Fruit fly (Drosophila melanogaster) whole organism, prepupa: ENCODE measurements around the gene Spt20.

Experiments used
- Blimp-1 ChIP-seq: fragments of 200-800 bp; sonication (Bioruptor generic); optimal IDR thresholded peaks from 3 replicates; lab custom pipeline; 2017; ENCODE audit warnings: missing biosample characterization, missing genetic modification characterization, mild to moderate bottlenecking, moderate library complexity, missing genetic modification reagents
- CG10669 ChIP-seq: fragments of 200-800 bp; sonication (Bioruptor generic); optimal IDR thresholded peaks from 3 replicates; lab custom pipeline; 2018; ENCODE audit warnings: missing biosample characterization, mild to moderate bottlenecking, missing genetic modification characterization, moderate library complexity
- CG11762 ChIP-seq: fragments of 200-800 bp; sonication (Bioruptor generic); optimal IDR thresholded peaks from 3 replicates; lab custom pipeline; 2016; ENCODE audit warnings: missing biosample characterization, missing genetic modification characterization; ENCODE audit not compliant: insufficient read depth
- CG11902 ChIP-seq: fragments of 200-800 bp; sonication (Bioruptor generic); optimal IDR thresholded peaks from 3 replicates; lab custom pipeline; 2016; ENCODE audit warnings: missing biosample characterization, missing genetic modification characterization
- CG15336 ChIP-seq: fragments of 200-800 bp; sonication (Bioruptor generic); IDR thresholded peaks from 2 replicates; pipeline ENCODE4 v1.3.6; 2022; ENCODE audit warnings: missing biosample characterization, missing genetic modification characterization
- CG1621 ChIP-seq: fragments of 200-800 bp; sonication (Bioruptor generic); optimal IDR thresholded peaks from 3 replicates; lab custom pipeline; 2018; ENCODE audit warnings: missing biosample characterization, mild to moderate bottlenecking, missing genetic modification characterization
- CG16779 ChIP-seq: fragments of 200-800 bp; sonication (Bioruptor generic); optimal IDR thresholded peaks from 3 replicates; lab custom pipeline; 2017; ENCODE audit warnings: missing biosample characterization, mild to moderate bottlenecking, missing genetic modification characterization
- CG3032 ChIP-seq: fragments of 200-800 bp; optimal IDR thresholded peaks from 2 replicates; lab custom pipeline; 2019; ENCODE audit warnings: missing biosample characterization, mild to moderate bottlenecking, missing genetic modification characterization, moderate library complexity
- CG31627 ChIP-seq: fragments of 200-800 bp; sonication (Bioruptor generic); optimal IDR thresholded peaks from 3 replicates; lab custom pipeline; 2016; ENCODE audit warnings: missing biosample characterization, missing genetic modification characterization
- CG32006 ChIP-seq: fragments of 200-800 bp; sonication (Bioruptor generic); optimal IDR thresholded peaks from 3 replicates; lab custom pipeline; 2017; ENCODE audit warnings: missing biosample characterization, mild to moderate bottlenecking, missing genetic modification characterization
- CG34406 ChIP-seq: fragments of 200-800 bp; sonication (Bioruptor generic); optimal IDR thresholded peaks from 3 replicates; lab custom pipeline; 2016; ENCODE audit warnings: missing biosample characterization, missing genetic modification characterization
- CG4318 ChIP-seq: fragments of 200-800 bp; sonication (Bioruptor generic); optimal IDR thresholded peaks from 3 replicates; lab custom pipeline; 2017; ENCODE audit warnings: missing biosample characterization, mild to moderate bottlenecking, missing genetic modification characterization
- CG6163 ChIP-seq: fragments of 200-800 bp; sonication (Bioruptor generic); IDR thresholded peaks from 3 replicates; pipeline ENCODE4 v1.3.6; 2022; ENCODE audit warnings: missing biosample characterization, missing genetic modification characterization
- CG6792 ChIP-seq: fragments of 200-800 bp; sonication (Bioruptor generic); optimal IDR thresholded peaks from 3 replicates; lab custom pipeline; 2016; ENCODE audit warnings: missing biosample characterization, missing genetic modification characterization
- CG6808 ChIP-seq: fragments of 200-800 bp; sonication (Bioruptor generic); optimal IDR thresholded peaks from 3 replicates; lab custom pipeline; 2017; ENCODE audit warnings: missing biosample characterization, missing genetic modification characterization, mild to moderate bottlenecking, moderate library complexity, missing genetic modification reagents
- CG8319 ChIP-seq: fragments of 200-800 bp; sonication (Bioruptor generic); optimal IDR thresholded peaks from 3 replicates; lab custom pipeline; 2016; ENCODE audit warnings: missing biosample characterization, missing genetic modification characterization
- CG8632 ChIP-seq: fragments of 200-800 bp; sonication (Bioruptor generic); optimal IDR thresholded peaks from 3 replicates; lab custom pipeline; 2016; ENCODE audit warnings: missing biosample characterization, missing genetic modification characterization
- Eip75B ChIP-seq: fragments of 200-800 bp; sonication (Bioruptor generic); optimal IDR thresholded peaks from 3 replicates; lab custom pipeline; 2016; ENCODE audit warnings: missing biosample characterization, missing genetic modification characterization
- Eip78C ChIP-seq: fragments of 200-800 bp; sonication (Bioruptor generic); peaks from one replicate; lab custom pipeline; 2016; ENCODE audit warnings: missing biosample characterization, missing genetic modification characterization
- Eip93F ChIP-seq: fragments of 200-800 bp; sonication (Bioruptor generic); optimal IDR thresholded peaks from 2 replicates; lab custom pipeline; 2016; ENCODE audit warnings: missing biosample characterization, mild to moderate bottlenecking, missing genetic modification characterization
- Ets96B ChIP-seq: fragments of 200-800 bp; optimal IDR thresholded peaks from 2 replicates; lab custom pipeline; 2019; ENCODE audit warnings: missing biosample characterization, mild to moderate bottlenecking, missing genetic modification characterization, moderate library complexity
- Gug ChIP-seq: fragments of 200-800 bp; sonication (Bioruptor generic); IDR thresholded peaks from 2 replicates; pipeline ENCODE4 v1.3.6; 2022; ENCODE audit warnings: missing biosample characterization, missing genetic modification characterization
- Hr38 ChIP-seq: sonication (Bioruptor generic); optimal IDR thresholded peaks from 2 replicates; lab custom pipeline; 2016; ENCODE audit warnings: missing biosample characterization, missing genetic modification characterization
- Hr39 ChIP-seq: fragments of 200-800 bp; sonication (Bioruptor generic); optimal IDR thresholded peaks from 2 replicates; lab custom pipeline; 2016; ENCODE audit warnings: missing biosample characterization, missing genetic modification characterization
- Hr4 ChIP-seq: fragments of 200-800 bp; sonication (Bioruptor generic); optimal IDR thresholded peaks from 3 replicates; lab custom pipeline; 2016; ENCODE audit warnings: missing biosample characterization, missing genetic modification characterization
- OdsH ChIP-seq: fragments of 200-800 bp; sonication (Bioruptor generic); optimal IDR thresholded peaks from 3 replicates; lab custom pipeline; 2016; ENCODE audit warnings: missing biosample characterization, missing genetic modification characterization
- Sox102F ChIP-seq: fragments of 200-800 bp; sonication (Bioruptor generic); optimal IDR thresholded peaks from 2 replicates; lab custom pipeline; 2016; ENCODE audit warnings: missing biosample characterization, mild to moderate bottlenecking, missing genetic modification characterization
- Sox14 ChIP-seq: fragments of 200-800 bp; sonication (Bioruptor generic); optimal IDR thresholded peaks from 3 replicates; lab custom pipeline; 2016; ENCODE audit warnings: missing biosample characterization, missing genetic modification characterization
- Sox15 ChIP-seq: fragments of 200-800 bp; sonication (Bioruptor generic); optimal IDR thresholded peaks from 3 replicates; lab custom pipeline; 2016; ENCODE audit warnings: missing biosample characterization, missing genetic modification characterization
- achi ChIP-seq: fragments of 200-800 bp; sonication (Bioruptor generic); optimal IDR thresholded peaks from 3 replicates; lab custom pipeline; 2016; ENCODE audit warnings: missing biosample characterization, missing genetic modification characterization
- acj6 ChIP-seq: fragments of 200-800 bp; sonication (Bioruptor generic); optimal IDR thresholded peaks from 3 replicates; lab custom pipeline; 2016; ENCODE audit warnings: missing biosample characterization, missing genetic modification characterization
- cyc ChIP-seq: fragments of 200-800 bp; sonication (Bioruptor generic); optimal IDR thresholded peaks from 3 replicates; lab custom pipeline; 2016; ENCODE audit warnings: missing biosample characterization, missing genetic modification characterization
- dac ChIP-seq: fragments of 200-800 bp; sonication (Bioruptor generic); optimal IDR thresholded peaks from 2 replicates; lab custom pipeline; 2017; ENCODE audit warnings: missing biosample characterization, mild to moderate bottlenecking, missing genetic modification characterization
- dsx ChIP-seq: fragments of 200-800 bp; optimal IDR thresholded peaks from 3 replicates; lab custom pipeline; 2019; ENCODE audit warnings: missing biosample characterization, mild to moderate bottlenecking, missing genetic modification characterization, moderate library complexity; ENCODE audit not compliant: poor library complexity, severe bottlenecking
- fd59A ChIP-seq: fragments of 200-800 bp; sonication (Bioruptor generic); optimal IDR thresholded peaks from 2 replicates; lab custom pipeline; 2017; ENCODE audit warnings: missing biosample characterization, mild to moderate bottlenecking, missing genetic modification characterization, missing genetic modification reagents
- fkh ChIP-seq: fragments of 200-800 bp; sonication (Bioruptor generic); optimal IDR thresholded peaks from 3 replicates; lab custom pipeline; 2017; ENCODE audit warnings: missing biosample characterization, mild to moderate bottlenecking, missing genetic modification characterization, moderate library complexity
- lz ChIP-seq: fragments of 200-800 bp; sonication (Bioruptor generic); optimal IDR thresholded peaks from 3 replicates; lab custom pipeline; 2016; ENCODE audit warnings: missing biosample characterization, missing genetic modification characterization
- net ChIP-seq: fragments of 200-800 bp; sonication (Bioruptor generic); optimal IDR thresholded peaks from 3 replicates; lab custom pipeline; 2016; ENCODE audit warnings: missing biosample characterization, missing genetic modification characterization
- salr ChIP-seq, 2 experiments: fragments of 200-800 bp; sonication (Bioruptor generic); optimal IDR thresholded peaks; 3 replicates each; lab custom pipeline; 2016 to 2018; ENCODE audit warnings: missing biosample characterization in 2 of 2, missing genetic modification characterization in 2 of 2, mild to moderate bottlenecking in 1 of 2
- ss ChIP-seq, 2 experiments: fragments of 200-800 bp; sonication (Bioruptor generic); optimal IDR thresholded peaks; 2 replicates in 1 of 2; 3 replicates in 1 of 2; lab custom pipeline; 2017 to 2018; ENCODE audit warnings: mild to moderate bottlenecking in 2 of 2, missing biosample characterization in 2 of 2, missing genetic modification characterization in 2 of 2, moderate library complexity in 1 of 2
- svp ChIP-seq: fragments of 200-800 bp; sonication (Bioruptor generic); peaks from one replicate; lab custom pipeline; 2016; ENCODE audit warnings: missing biosample characterization, missing genetic modification characterization
- vri ChIP-seq: fragments of 200-800 bp; sonication (Bioruptor generic); optimal IDR thresholded peaks from 3 replicates; lab custom pipeline; 2016; ENCODE audit warnings: missing biosample characterization, mild to moderate bottlenecking, missing genetic modification characterization

Gene Spt20

DNA sequence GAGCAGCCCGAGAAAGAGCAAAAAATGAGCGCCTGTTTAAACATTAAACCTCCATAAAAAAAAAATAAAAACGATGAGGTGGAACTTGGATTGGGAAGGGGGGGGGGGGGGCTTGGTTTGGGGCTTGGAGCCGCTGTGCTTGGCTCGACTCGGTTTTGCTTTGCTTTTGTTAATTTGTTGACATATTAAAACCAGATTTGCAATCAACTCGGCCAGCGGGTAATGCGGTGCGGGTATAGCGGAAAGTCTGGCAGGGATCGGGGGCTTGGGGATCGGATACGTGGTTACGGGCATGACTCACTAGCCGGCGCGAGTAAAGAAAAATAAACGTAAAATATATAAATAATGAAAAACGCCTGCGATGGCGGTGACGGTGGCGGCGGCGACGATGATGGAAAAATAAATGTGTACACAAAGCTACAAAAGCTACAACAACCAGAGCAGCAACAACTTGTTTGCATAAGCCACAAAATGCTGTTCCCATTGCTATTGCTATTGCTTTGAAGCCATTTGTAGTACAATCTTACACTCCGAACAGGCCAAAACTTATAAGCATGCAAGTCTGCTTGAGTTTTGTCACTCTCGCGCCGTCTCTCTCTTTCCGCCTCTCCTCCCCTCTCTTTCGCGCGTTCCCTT, 4.7 kb upstream of the Spt20 start (continued):
- TF ChIP-seq cyc (GFP tag; lab: Kevin White, UChicago) (no peak), CG8632 (GFP tag; lab: Kevin White, UChicago) (no peak), net (GFP tag; lab: Kevin White, UChicago) (peak; percentile 43), CG31627 (GFP tag; lab: Kevin White, UChicago) (no peak), CG16779 (tag; lab: Kevin White, UChicago) (peak; percentile 18), Sox14 (GFP tag; lab: Kevin White, UChicago) (peak; percentile 17), Ets96B (tag; lab: Kevin White, UChicago) (peak; percentile 38), Hr38 (GFP tag; lab: Kevin White, UChicago) (no peak)

DNA sequence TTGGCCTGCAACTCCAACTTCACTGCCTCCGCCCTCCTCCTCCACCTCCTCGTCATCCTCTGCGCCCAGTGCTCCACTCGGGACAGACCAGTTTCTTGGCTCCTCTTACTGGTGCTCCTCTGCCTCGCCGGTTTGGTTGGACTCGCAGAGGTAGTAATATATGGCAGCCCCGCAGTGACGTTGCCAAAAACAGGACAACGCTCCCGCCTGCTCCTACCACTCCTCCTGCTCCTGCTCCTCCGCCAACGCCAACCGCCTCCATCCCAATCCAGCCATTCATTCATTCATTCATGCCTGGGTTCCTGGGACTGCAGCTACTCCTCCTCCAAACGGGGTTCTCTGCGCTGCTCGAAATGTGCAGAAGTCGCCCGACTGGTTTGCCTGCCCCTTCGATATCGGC, 3.0 kb upstream of the Spt20 start:
- TF ChIP-seq net (GFP tag; lab: Kevin White, UChicago): no peak
- no peak for TF ChIP-seq CG31627 (GFP tag; lab: Kevin White, UChicago)
- no peak for TF ChIP-seq CG11902 (GFP tag; lab: Kevin White, UChicago)
- no peak for TF ChIP-seq CG3032 (tag; lab: Kevin White, UChicago)
- TF ChIP-seq Sox15 (GFP tag; lab: Kevin White, UChicago): no peak
- no peak for TF ChIP-seq CG32006 (GFP tag; lab: Kevin White, UChicago)
- no peak for TF ChIP-seq Hr4 (GFP tag; lab: Kevin White, UChicago)
- no peak for TF ChIP-seq CG16779 (tag; lab: Kevin White, UChicago)
- TF ChIP-seq fkh: no peak
- TF ChIP-seq Blimp-1: no peak
- TF ChIP-seq Hr38 (GFP tag; lab: Kevin White, UChicago): no peak

DNA sequence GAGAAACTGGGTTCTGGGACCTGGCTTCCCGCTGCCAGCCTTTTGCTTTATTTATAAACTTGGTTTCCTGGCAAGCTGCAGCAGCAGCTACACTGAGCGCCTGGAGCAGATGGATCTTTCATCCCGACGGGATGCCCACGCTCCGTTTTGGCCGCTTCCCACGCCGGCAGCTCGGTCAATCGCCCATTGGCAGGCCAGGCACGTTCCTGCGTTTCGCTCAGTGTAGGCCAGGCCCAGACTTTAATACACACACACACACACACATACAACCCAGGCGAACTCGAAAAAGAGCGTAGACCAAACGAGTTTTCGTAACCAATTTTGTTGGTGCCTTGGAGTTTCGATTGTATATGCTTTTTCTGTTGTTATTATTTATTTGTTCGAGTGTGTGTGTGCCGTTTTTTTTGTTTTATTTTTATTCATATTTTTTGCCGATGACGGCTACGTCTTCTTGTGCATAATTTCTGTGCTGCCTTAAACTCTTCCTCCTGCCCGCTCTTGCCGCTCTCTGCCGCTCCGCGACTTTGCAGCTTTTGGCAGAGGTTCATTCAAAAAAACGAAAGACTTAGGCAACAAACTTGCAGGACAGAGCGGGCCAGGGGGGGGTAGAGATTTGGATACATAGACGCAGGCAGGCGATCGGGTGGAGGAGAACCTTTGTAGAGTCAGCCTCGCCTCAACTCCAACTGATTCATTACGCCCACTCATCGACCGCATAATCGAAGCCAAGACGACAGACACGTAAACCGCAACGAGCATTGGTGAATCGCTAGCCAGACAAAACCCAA, 2.4 kb upstream of the Spt20 start:
- TF ChIP-seq svp (GFP tag; lab: Kevin White, UChicago) (no peak), CG10669 (GFP tag; lab: Kevin White, UChicago) (peak; percentile 80), Eip93F (GFP tag; lab: Kevin White, UChicago) (no peak), vri (no peak), CG34406 (peak; percentile 54), CG11762 (GFP tag; lab: Kevin White, UChicago) (peak; percentile 31), CG8319 (GFP tag; lab: Kevin White, UChicago) (peak; percentile 61), CG6808 (GFP tag; lab: Kevin White, UChicago) (peak; percentile 89), Eip75B (GFP tag; lab: Kevin White, UChicago) (peak; percentile 90), net (GFP tag; lab: Kevin White, UChicago) (peak; percentile 77), CG11902 (GFP tag; lab: Kevin White, UChicago) (peak; percentile 67), ss (GFP tag; optimal IDR thresholded peaks at IDR 0.05; lab: Kevin White, UChicago) (peak; percentile 78 to 90), salr (GFP tag; optimal IDR thresholded peaks at IDR 0.05; lab: Kevin White, UChicago) (peak; percentile 59 to 81), dac (GFP tag; lab: Kevin White, UChicago) (peak; percentile 66), acj6 (GFP tag; lab: Kevin White, UChicago) (no peak), CG15336 (GFP tag; lab: Robert Waterston, UW) (peak; percentile 66), Eip78C (GFP tag; lab: Kevin White, UChicago) (peak; percentile 93), CG1621 (peak; percentile 81), Hr39 (GFP tag; lab: Kevin White, UChicago) (peak; percentile 81), dsx (GFP tag; lab: Kevin White, UChicago) (peak; percentile 97), Blimp-1 (no peak), CG3032 (tag; lab: Kevin White, UChicago) (peak; percentile 85), Ets96B (tag; lab: Kevin White, UChicago) (peak; percentile 82), CG6163 (peak; percentile 87), Gug (peak; percentile 46; the same call in 1 of the 2 replicates), fd59A (GFP tag; lab: Kevin White, UChicago) (peak; percentile 84), CG8632 (GFP tag; lab: Kevin White, UChicago) (peak; percentile 60), achi (GFP tag; lab: Kevin White, UChicago) (no peak), CG6792 (GFP tag; lab: Kevin White, UChicago) (peak; percentile 82), Sox14 (GFP tag; lab: Kevin White, UChicago) (peak; percentile 87), OdsH (GFP tag; lab: Kevin White, UChicago) (no peak), lz (GFP tag; lab: Kevin White, UChicago) (peak; percentile 87), Sox102F (peak; percentile 82), CG4318 (GFP tag; lab: Kevin White, UChicago) (no peak), CG16779 (tag; lab: Kevin White, UChicago) (peak; percentile 82), cyc (GFP tag; lab: Kevin White, UChicago) (peak; percentile 87)
